Fruit fly (Drosophila melanogaster) Kc167 (cell line): ENCODE measurements around the gene ng1.

Source experiments
- Myc ChIP-seq: fragments of >200 bp; optimal IDR thresholded peaks from 2 replicates; lab custom pipeline; 2017; ENCODE audit warnings: missing external identifiers
- Sin3A ChIP-seq: fragments of >200 bp; optimal IDR thresholded peaks from 2 replicates; lab custom pipeline; 2018; ENCODE audit warnings: missing external identifiers
- h ChIP-seq: fragments of >200 bp; optimal IDR thresholded peaks from 3 replicates; lab custom pipeline; 2018; ENCODE audit warnings: missing external identifiers
- insv ChIP-seq: fragments of >200 bp; optimal IDR thresholded peaks from 3 replicates; lab custom pipeline; 2018; ENCODE audit warnings: missing external identifiers
- psq ChIP-seq: fragments of >200 bp; optimal IDR thresholded peaks from 2 replicates; lab custom pipeline; 2017; ENCODE audit warnings: missing external identifiers
- ttk ChIP-seq: sonication (Bioruptor generic); optimal IDR thresholded peaks from 2 replicates; lab custom pipeline; 2017; ENCODE audit warnings: missing external identifiers

Gene ng1

dm6 chrX:3265828-3266227, 23.6 kb downstream of the ng1 start:
- no peak for TF ChIP-seq ttk (lab: Kevin White, UChicago)
- no peak for TF ChIP-seq Sin3A (lab: Kevin White, UChicago)
- no peak for TF ChIP-seq insv (lab: Kevin White, UChicago)
- TF ChIP-seq h (lab: Kevin White, UChicago): no peak

- TF ChIP-seq Myc (lab: Kevin White, UChicago) (no peak), ttk (lab: Kevin White, UChicago) (no peak), psq (no peak), insv (lab: Kevin White, UChicago) (no peak), Sin3A (lab: Kevin White, UChicago) (no peak), h (lab: Kevin White, UChicago) (no peak)
These were observed 31.3 kb downstream of the ng1 start for dm6 chrX:3273557-3273956.

dm6 chrX:3281958-3282357, 39.7 kb downstream of the ng1 start:
- TF ChIP-seq ttk (lab: Kevin White, UChicago) (no peak), insv (lab: Kevin White, UChicago) (no peak), h (lab: Kevin White, UChicago) (no peak), psq (no peak), Sin3A (lab: Kevin White, UChicago) (no peak), Myc (lab: Kevin White, UChicago) (no peak)

dm6 chrX:3288247-3288838, 46.1 kb downstream of the ng1 start:
- no peak for TF ChIP-seq Sin3A (lab: Kevin White, UChicago)
- TF ChIP-seq psq: no peak
- TF ChIP-seq insv (lab: Kevin White, UChicago): no peak
- no peak for TF ChIP-seq h (lab: Kevin White, UChicago)
- TF ChIP-seq Myc (lab: Kevin White, UChicago): no peak
- TF ChIP-seq ttk (lab: Kevin White, UChicago): no peak

- TF ChIP-seq insv (lab: Kevin White, UChicago): no peak
- no peak for TF ChIP-seq Sin3A (lab: Kevin White, UChicago)
- no peak for TF ChIP-seq h (lab: Kevin White, UChicago)
- TF ChIP-seq psq: no peak
- no peak for TF ChIP-seq ttk (lab: Kevin White, UChicago)
- TF ChIP-seq Myc (lab: Kevin White, UChicago): no peak
These were observed 46.9 kb downstream of the ng1 start for dm6 chrX:3288909-3289706.

- TF ChIP-seq Myc (lab: Kevin White, UChicago) (no peak), Sin3A (lab: Kevin White, UChicago) (no peak), psq (no peak), ttk (lab: Kevin White, UChicago) (no peak), h (lab: Kevin White, UChicago) (no peak), insv (lab: Kevin White, UChicago) (no peak)
These were observed 49.0 kb downstream of the ng1 start for dm6 chrX:3291071-3291660.
